Fruit fly (Drosophila melanogaster) whole organism, wandering third instar larva: Measurements from ENCODE around the gene UQCR-14.
A peak's percentile ranks its signal among the peaks of the same experiment; 100 is the strongest.

Experiments
- Abd-B ChIP-seq: fragments of >200 bp; optimal IDR thresholded peaks from 2 replicates; lab custom pipeline; 2017; ENCODE audit warnings: missing biosample characterization, missing genetic modification characterization
- Hnf4 ChIP-seq: fragments of 200-800 bp; sonication (Bioruptor generic); optimal IDR thresholded peaks from 2 replicates; lab custom pipeline; 2016; ENCODE audit warnings: missing biosample characterization, mild to moderate bottlenecking, missing genetic modification characterization
- Hr78 ChIP-seq: fragments of >200 bp; optimal IDR thresholded peaks from 2 replicates; lab custom pipeline; 2017; ENCODE audit warnings: missing biosample characterization, missing genetic modification characterization
- Mio ChIP-seq: sonication (Bioruptor generic); optimal IDR thresholded peaks from 2 replicates; lab custom pipeline; 2016; ENCODE audit warnings: missing biosample characterization, missing genetic modification characterization
- Myc ChIP-seq: fragments of >200 bp; optimal IDR thresholded peaks from 2 replicates; lab custom pipeline; 2017
- N ChIP-seq: fragments of >200 bp; optimal IDR thresholded peaks from 2 replicates; lab custom pipeline; 2018; ENCODE audit warnings: missing biosample characterization, missing external identifiers, missing genetic modification characterization
- OdsH ChIP-seq: fragments of 200-800 bp; sonication (Bioruptor generic); optimal IDR thresholded peaks from 2 replicates; lab custom pipeline; 2016; ENCODE audit warnings: missing biosample characterization, mild to moderate bottlenecking, missing genetic modification characterization
- br ChIP-seq: fragments of 200-800 bp; sonication (Bioruptor generic); optimal IDR thresholded peaks from 2 replicates; lab custom pipeline; 2016; ENCODE audit warnings: missing biosample characterization, missing genetic modification characterization
- foxo ChIP-seq, 2 experiments: fragments of 200-800 bp; sonication (Bioruptor generic); optimal IDR thresholded peaks; 2 replicates in 1 of 2; 3 replicates in 1 of 2; lab custom pipeline; 2016 to 2017; ENCODE audit warnings: missing biosample characterization in 2 of 2, missing genetic modification characterization in 2 of 2
- h ChIP-seq: fragments of 200-800 bp; sonication (Bioruptor generic); optimal IDR thresholded peaks from 3 replicates; lab custom pipeline; 2016; ENCODE audit warnings: missing biosample characterization, mild to moderate bottlenecking, missing genetic modification characterization
- psq ChIP-seq: fragments of 200-800 bp; sonication (Bioruptor generic); optimal IDR thresholded peaks from 3 replicates; lab custom pipeline; 2017; ENCODE audit warnings: missing biosample characterization, mild to moderate bottlenecking, missing genetic modification characterization, moderate library complexity
- rgr ChIP-seq: fragments of 200-800 bp; sonication (Bioruptor generic); optimal IDR thresholded peaks from 3 replicates; lab custom pipeline; 2016; ENCODE audit warnings: missing biosample characterization, mild to moderate bottlenecking, missing genetic modification characterization

DNA sequence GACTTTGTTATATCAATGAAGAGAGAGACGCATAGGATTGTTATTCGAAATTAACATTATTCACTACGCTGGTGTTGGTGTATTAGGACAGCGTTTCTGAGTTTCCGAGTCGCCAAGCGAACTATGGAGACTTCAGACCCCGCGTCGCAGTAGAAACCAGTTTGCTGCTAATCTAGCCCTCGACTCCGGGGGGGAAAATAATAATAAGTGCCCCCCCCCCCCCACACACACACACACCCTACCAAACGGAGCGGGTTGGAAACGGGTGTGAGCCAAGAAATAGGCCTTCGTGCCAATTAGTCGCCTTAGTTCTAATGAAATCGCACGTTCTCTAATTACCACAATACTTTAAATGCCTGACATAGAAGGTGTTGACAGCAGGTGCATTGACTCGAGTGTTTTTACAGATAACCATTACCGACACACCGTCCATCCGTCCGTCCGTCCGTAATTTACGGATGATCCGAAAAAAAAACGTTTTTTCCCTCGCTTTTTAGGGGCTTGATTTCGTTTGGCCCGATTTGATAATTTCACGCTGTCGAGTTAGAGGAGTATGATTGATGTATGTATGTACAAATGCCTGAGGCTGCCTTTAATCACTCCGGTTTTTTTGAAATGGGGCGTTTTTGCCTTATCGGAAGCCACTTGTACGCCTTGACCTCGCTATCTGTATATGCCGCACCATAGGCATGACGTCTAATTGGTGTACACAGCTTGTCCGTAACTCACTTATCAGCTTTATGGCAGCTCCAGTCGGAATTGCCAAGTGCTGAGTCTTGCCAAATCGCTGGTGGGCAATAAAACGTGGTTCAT, 4.2 kb upstream of the UQCR-14 start:
- no peak for TF ChIP-seq Mio (GFP tag; lab: Kevin White, UChicago)
- no peak for TF ChIP-seq foxo (GFP tag; optimal IDR thresholded peaks at IDR 0.05; lab: Kevin White, UChicago)
- TF ChIP-seq psq (GFP tag; lab: Kevin White, UChicago) = no peak
- TF ChIP-seq Hnf4 (GFP tag; lab: Kevin White, UChicago) = no peak
- no peak for TF ChIP-seq Abd-B (GFP tag; lab: Kevin White, UChicago)
- TF ChIP-seq OdsH (GFP tag; lab: Kevin White, UChicago) = no peak
- TF ChIP-seq h (GFP tag; lab: Kevin White, UChicago) = peak; percentile 27
- no peak for TF ChIP-seq Myc (lab: Kevin White, UChicago)
- no peak for TF ChIP-seq Hr78 (GFP tag; lab: Kevin White, UChicago)
- TF ChIP-seq br = no peak
- TF ChIP-seq N = no peak
- TF ChIP-seq rgr = no peak
